Fruit fly (Drosophila melanogaster) Kc167 (cell line): ENCODE data around the gene ppk5.

Experiments used
- Myc ChIP-seq: fragments of >200 bp; optimal IDR thresholded peaks from 2 replicates; lab custom pipeline; 2017; ENCODE audit warnings: missing external identifiers
- Sin3A ChIP-seq: fragments of >200 bp; optimal IDR thresholded peaks from 2 replicates; lab custom pipeline; 2018; ENCODE audit warnings: missing external identifiers
- h ChIP-seq: fragments of >200 bp; optimal IDR thresholded peaks from 3 replicates; lab custom pipeline; 2018; ENCODE audit warnings: missing external identifiers
- insv ChIP-seq: fragments of >200 bp; optimal IDR thresholded peaks from 3 replicates; lab custom pipeline; 2018; ENCODE audit warnings: missing external identifiers
- psq ChIP-seq: fragments of >200 bp; optimal IDR thresholded peaks from 2 replicates; lab custom pipeline; 2017; ENCODE audit warnings: missing external identifiers
- ttk ChIP-seq: sonication (Bioruptor generic); optimal IDR thresholded peaks from 2 replicates; lab custom pipeline; 2017; ENCODE audit warnings: missing external identifiers

dm6 chr3L:21562081-21562480, 27.6 kb downstream of the ppk5 start, which contains the start of gene CapaR:
- TF ChIP-seq Sin3A (lab: Kevin White, UChicago) (no peak), Myc (lab: Kevin White, UChicago) (no peak), psq (lab: Kevin White, UChicago) (no peak), ttk (lab: Kevin White, UChicago) (no peak), h (lab: Kevin White, UChicago) (no peak), insv (no peak)
